Fruit fly (Drosophila melanogaster) whole organism, embryonic: ENCODE results near the gene CG14818.

Experiments
- BEAF-32 ChIP-seq: fragments of 200-800 bp; sonication (Bioruptor generic); optimal IDR thresholded peaks from 3 replicates; lab custom pipeline; 2017; ENCODE audit warnings: missing biosample characterization, missing genetic modification characterization, mild to moderate bottlenecking, moderate library complexity, missing genetic modification reagents
- Bgb ChIP-seq: fragments of 200-800 bp; sonication (Bioruptor generic); IDR thresholded peaks from 2 replicates; pipeline ENCODE4 v1.3.6; 2022; ENCODE audit warnings: missing biosample characterization, missing genetic modification characterization; ENCODE audit not compliant: partially characterized antibody
- CG10267 ChIP-seq: fragments of 200-800 bp; sonication (Bioruptor generic); optimal IDR thresholded peaks from 2 replicates; lab custom pipeline; 2018; ENCODE audit warnings: missing biosample characterization, mild to moderate bottlenecking, missing genetic modification characterization, moderate library complexity
- CG12236 ChIP-seq: fragments of 200-800 bp; sonication (Bioruptor generic); optimal IDR thresholded peaks from 2 replicates; lab custom pipeline; 2016; ENCODE audit warnings: missing biosample characterization, missing genetic modification characterization
- CG1233 ChIP-seq: fragments of 200-800 bp; sonication (Bioruptor generic); optimal IDR thresholded peaks from 4 replicates; lab custom pipeline; 2018; ENCODE audit warnings: missing biosample characterization, mild to moderate bottlenecking, missing genetic modification characterization
- CG13894 ChIP-seq: fragments of 200-800 bp; sonication (Bioruptor generic); optimal IDR thresholded peaks from 3 replicates; lab custom pipeline; 2018; ENCODE audit warnings: missing biosample characterization, mild to moderate bottlenecking, missing genetic modification characterization, moderate library complexity
- CG14667 ChIP-seq: fragments of 200-800 bp; sonication (Bioruptor generic); IDR thresholded peaks from 2 replicates; pipeline ENCODE4 v1.3.6; 2022; ENCODE audit warnings: missing biosample characterization, missing genetic modification characterization
- CG14710 ChIP-seq: fragments of 200-800 bp; sonication (Bioruptor generic); optimal IDR thresholded peaks from 3 replicates; lab custom pipeline; 2019; ENCODE audit warnings: missing biosample characterization, mild to moderate bottlenecking, missing genetic modification characterization, moderate library complexity
- CG15011 ChIP-seq: fragments of 200-800 bp; sonication (Bioruptor generic); optimal IDR thresholded peaks from 3 replicates; lab custom pipeline; 2018; ENCODE audit warnings: missing biosample characterization, mild to moderate bottlenecking, missing genetic modification characterization
- CG15514 ChIP-seq: fragments of 200-800 bp; sonication (Bioruptor generic); optimal IDR thresholded peaks from 3 replicates; lab custom pipeline; 2017; ENCODE audit warnings: missing biosample characterization, missing genetic modification characterization, mild to moderate bottlenecking, moderate library complexity, missing genetic modification reagents
- CG17612 ChIP-seq: fragments of 200-800 bp; sonication (Bioruptor generic); IDR thresholded peaks from 2 replicates; pipeline ENCODE4 v1.3.6; 2022; ENCODE audit warnings: missing biosample characterization, missing genetic modification characterization
- CG17829 ChIP-seq: fragments of 200-800 bp; optimal IDR thresholded peaks from 2 replicates; lab custom pipeline; 2019; ENCODE audit warnings: missing biosample characterization, mild to moderate bottlenecking, missing genetic modification characterization, moderate library complexity
- CG17912 ChIP-seq: fragments of 200-800 bp; sonication (Bioruptor generic); optimal IDR thresholded peaks from 2 replicates; lab custom pipeline; 2018; ENCODE audit warnings: missing biosample characterization, mild to moderate bottlenecking, missing genetic modification characterization
- CG2678 ChIP-seq: fragments of 200-800 bp; sonication (Bioruptor generic); optimal IDR thresholded peaks from 3 replicates; lab custom pipeline; 2019; ENCODE audit warnings: missing biosample characterization, mild to moderate bottlenecking, missing genetic modification characterization, moderate library complexity
- CG34376 ChIP-seq: fragments of 200-800 bp; sonication (Bioruptor generic); optimal IDR thresholded peaks from 2 replicates; lab custom pipeline; 2018; ENCODE audit warnings: missing biosample characterization, mild to moderate bottlenecking, missing genetic modification characterization
- CG4424 ChIP-seq: fragments of 200-800 bp; sonication (Bioruptor generic); optimal IDR thresholded peaks from 3 replicates; lab custom pipeline; 2016; ENCODE audit warnings: missing biosample characterization, missing genetic modification characterization
- CG6791 ChIP-seq: fragments of 200-800 bp; sonication (Bioruptor generic); IDR thresholded peaks from 3 replicates; pipeline ENCODE4 v1.3.6; 2022; ENCODE audit warnings: missing biosample characterization, missing genetic modification characterization; ENCODE audit not compliant: partially characterized antibody
- CG7745 ChIP-seq: fragments of 200-800 bp; sonication (Bioruptor generic); optimal IDR thresholded peaks from 2 replicates; lab custom pipeline; 2018; ENCODE audit warnings: missing biosample characterization, mild to moderate bottlenecking, missing genetic modification characterization, moderate library complexity
- CG7987 ChIP-seq: fragments of 200-800 bp; sonication (Bioruptor generic); optimal IDR thresholded peaks from 2 replicates; lab custom pipeline; 2018; ENCODE audit warnings: missing biosample characterization, mild to moderate bottlenecking, missing genetic modification characterization, moderate library complexity
- CG9215 ChIP-seq: fragments of 200-800 bp; sonication (Bioruptor generic); IDR thresholded peaks from 2 replicates; pipeline ENCODE4 v1.3.6; 2022; ENCODE audit warnings: missing biosample characterization, missing genetic modification characterization
- CG9437 ChIP-seq: fragments of 200-800 bp; sonication (Bioruptor generic); optimal IDR thresholded peaks from 2 replicates; lab custom pipeline; 2018; ENCODE audit warnings: missing biosample characterization, mild to moderate bottlenecking, missing genetic modification characterization
- CHES-1-like ChIP-seq: fragments of 200-800 bp; sonication (Bioruptor generic); optimal IDR thresholded peaks from 2 replicates; lab custom pipeline; 2016; ENCODE audit warnings: missing biosample characterization, missing genetic modification characterization
- Drgx ChIP-seq: fragments of 200-800 bp; sonication (Bioruptor generic); IDR thresholded peaks from 2 replicates; pipeline ENCODE4 v1.3.6; 2022; ENCODE audit warnings: missing biosample characterization, missing genetic modification characterization
- Eip74EF ChIP-seq, 2 experiments: fragments of 200-800 bp in 1 of 2; fragments of >200 bp in 1 of 2; sonication (Bioruptor generic) in 1 of 2; optimal IDR thresholded peaks; 2 replicates each; lab custom pipeline; 2017 to 2019; ENCODE audit warnings: missing biosample characterization in 2 of 2, missing genetic modification characterization in 2 of 2, mild to moderate bottlenecking in 1 of 2, moderate library complexity in 1 of 2
- Fer2 ChIP-seq: fragments of 200-800 bp; sonication (Bioruptor generic); optimal IDR thresholded peaks from 2 replicates; lab custom pipeline; 2018; ENCODE audit warnings: missing biosample characterization, mild to moderate bottlenecking, missing genetic modification characterization, moderate library complexity
- Fer3 ChIP-seq: fragments of 200-800 bp; sonication (Bioruptor generic); optimal IDR thresholded peaks from 2 replicates; lab custom pipeline; 2018; ENCODE audit warnings: missing biosample characterization, mild to moderate bottlenecking, missing genetic modification characterization, moderate library complexity
- Lim3 ChIP-seq: fragments of 200-800 bp; sonication (Bioruptor generic); IDR thresholded peaks from 2 replicates; pipeline ENCODE4 v1.3.6; 2022; ENCODE audit warnings: missing biosample characterization, missing genetic modification characterization
- Rfx ChIP-seq: fragments of 200-800 bp; sonication (Bioruptor generic); IDR thresholded peaks from 2 replicates; pipeline ENCODE4 v1.3.6; 2022; ENCODE audit warnings: missing biosample characterization, missing genetic modification characterization
- Ssrp ChIP-seq: fragments of 200-800 bp; sonication (Bioruptor generic); optimal IDR thresholded peaks from 2 replicates; lab custom pipeline; 2018; ENCODE audit warnings: missing biosample characterization, mild to moderate bottlenecking, missing genetic modification characterization, moderate library complexity
- Trl ChIP-seq, 3 experiments: fragments of >200 bp in 2 of 3; fragments of 200-800 bp in 1 of 3; sonication (Bioruptor generic) in 1 of 3; optimal IDR thresholded peaks; 2 replicates in 1 of 3; 3 replicates in 2 of 3; lab custom pipeline; 2016 to 2017; ENCODE audit warnings: missing biosample characterization in 1 of 3, missing genetic modification characterization in 1 of 3
- ap ChIP-seq: fragments of 200-800 bp; sonication (Bioruptor generic); IDR thresholded peaks from 2 replicates; pipeline ENCODE4 v1.3.6; 2022; ENCODE audit warnings: missing biosample characterization, missing genetic modification characterization
- br ChIP-seq: fragments of >200 bp; optimal IDR thresholded peaks from 2 replicates; lab custom pipeline; 2017
- corto ChIP-seq: fragments of 200-800 bp; sonication (Bioruptor generic); optimal IDR thresholded peaks from 2 replicates; lab custom pipeline; 2016; ENCODE audit warnings: missing biosample characterization, mild to moderate bottlenecking, missing genetic modification characterization, moderate library complexity
- croc ChIP-seq: fragments of 200-800 bp; sonication (Bioruptor generic); conservative IDR thresholded peaks from 3 replicates; pipeline ENCODE4 v1.3.6; 2022; ENCODE audit warnings: missing biosample characterization, missing genetic modification characterization
- dimm ChIP-seq: fragments of 200-800 bp; sonication (Bioruptor generic); IDR thresholded peaks from 2 replicates; pipeline ENCODE4 v1.3.6; 2022; ENCODE audit warnings: missing biosample characterization, missing genetic modification characterization
- hkb ChIP-seq, 2 experiments: fragments of 200-800 bp in 1 of 2; fragments of >200 bp in 1 of 2; sonication (Bioruptor generic) in 1 of 2; IDR thresholded peaks in 1 of 2; optimal IDR thresholded peaks in 1 of 2; 2 replicates each; pipeline versions ENCODE4 v1.3.6 to Lab custom; 2017 to 2022; ENCODE audit warnings: missing biosample characterization in 1 of 2, missing genetic modification characterization in 1 of 2
- ind ChIP-seq: fragments of 200-800 bp; sonication (Bioruptor generic); optimal IDR thresholded peaks from 3 replicates; lab custom pipeline; 2016; ENCODE audit warnings: missing biosample characterization, missing genetic modification characterization
- insv ChIP-seq, 2 experiments: fragments of 200-800 bp; sonication (Bioruptor generic); optimal IDR thresholded peaks; 3 replicates each; lab custom pipeline; 2016 to 2018; ENCODE audit warnings: missing biosample characterization in 2 of 2, missing genetic modification characterization in 2 of 2
- maf-S ChIP-seq: fragments of 200-800 bp; sonication (Bioruptor generic); optimal IDR thresholded peaks from 2 replicates; lab custom pipeline; 2016; ENCODE audit warnings: missing biosample characterization, missing genetic modification characterization
- mam ChIP-seq: fragments of 200-800 bp; sonication (Bioruptor generic); optimal IDR thresholded peaks from 3 replicates; lab custom pipeline; 2016; ENCODE audit warnings: missing biosample characterization, missing genetic modification characterization
- pb ChIP-seq: fragments of 200-800 bp; sonication (Bioruptor generic); optimal IDR thresholded peaks from 3 replicates; lab custom pipeline; 2016; ENCODE audit warnings: missing biosample characterization, missing genetic modification characterization
- pnt ChIP-seq: fragments of 200-800 bp; sonication (Bioruptor generic); optimal IDR thresholded peaks from 3 replicates; lab custom pipeline; 2016; ENCODE audit warnings: missing biosample characterization, missing genetic modification characterization
- repo ChIP-seq: fragments of 200-800 bp; sonication (Bioruptor generic); optimal IDR thresholded peaks from 2 replicates; lab custom pipeline; 2016; ENCODE audit warnings: missing biosample characterization, missing genetic modification characterization
- tap ChIP-seq: fragments of 200-800 bp; optimal IDR thresholded peaks from 3 replicates; lab custom pipeline; 2019; ENCODE audit warnings: missing biosample characterization, mild to moderate bottlenecking, missing genetic modification characterization, moderate library complexity
- toy ChIP-seq: fragments of 200-800 bp; sonication (Bioruptor generic); IDR thresholded peaks from 2 replicates; pipeline ENCODE4 v1.3.6; 2022; ENCODE audit warnings: missing biosample characterization, missing genetic modification characterization
- tx ChIP-seq: fragments of 200-800 bp; sonication (Bioruptor generic); optimal IDR thresholded peaks from 2 replicates; lab custom pipeline; 2016; ENCODE audit warnings: missing biosample characterization, missing genetic modification characterization
- unpg ChIP-seq: fragments of 200-800 bp; sonication (Bioruptor generic); optimal IDR thresholded peaks from 3 replicates; lab custom pipeline; 2018; ENCODE audit warnings: missing biosample characterization, mild to moderate bottlenecking, missing genetic modification characterization, moderate library complexity
- vvl ChIP-seq: fragments of 200-800 bp; sonication (Bioruptor generic); IDR thresholded peaks from 2 replicates; pipeline ENCODE4 v1.3.6; 2022; ENCODE audit warnings: missing biosample characterization, missing genetic modification characterization
- wor ChIP-seq: fragments of 200-800 bp; sonication (Bioruptor generic); IDR thresholded peaks from 2 replicates; pipeline ENCODE4 v1.3.6; 2022; ENCODE audit warnings: missing biosample characterization, missing genetic modification characterization
- zen ChIP-seq: fragments of 200-800 bp; sonication (Bioruptor generic); optimal IDR thresholded peaks from 3 replicates; lab custom pipeline; 2018; ENCODE audit warnings: missing biosample characterization, mild to moderate bottlenecking, missing genetic modification characterization, moderate library complexity

Gene CG14818

DNA sequence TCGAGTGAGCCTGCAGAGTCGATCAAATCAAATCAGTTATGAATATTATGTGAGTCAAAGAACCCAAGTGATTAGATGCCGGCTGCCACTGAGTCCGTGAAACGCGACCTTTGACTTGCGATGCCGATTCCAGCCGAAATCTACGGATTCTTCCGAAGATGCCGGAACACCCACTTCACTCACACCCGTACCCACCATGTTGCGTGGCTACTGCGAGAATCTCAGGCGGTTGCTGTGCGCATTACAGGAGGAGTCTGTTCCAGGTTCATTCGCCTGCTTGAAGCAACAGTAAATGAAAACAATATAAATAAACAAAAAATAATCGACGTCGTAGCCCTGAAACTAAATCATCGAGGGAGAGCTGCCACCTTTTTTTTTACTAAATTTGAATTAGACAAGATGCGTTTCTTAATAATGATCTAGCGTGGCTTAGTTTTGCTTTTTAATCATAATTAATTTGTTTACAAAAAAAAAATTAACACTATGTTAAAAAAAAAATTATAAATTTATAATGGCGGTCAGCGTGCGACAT lies 22.1 kb upstream of the CG14818 start, which contains the start of gene Ldaf1 (continued):
- TF ChIP-seq corto (GFP tag; lab: Kevin White, UChicago), result no peak
- no peak for TF ChIP-seq Fer3
- TF ChIP-seq wor (GFP tag; lab: Robert Waterston, UW), result no peak
- no peak for TF ChIP-seq CG12236 (GFP tag; lab: Kevin White, UChicago)
- no peak for TF ChIP-seq CG17612 (GFP tag; lab: Robert Waterston, UW)
- no peak for TF ChIP-seq br (lab: Kevin White, UChicago)
- TF ChIP-seq tx (GFP tag; lab: Kevin White, UChicago), result no peak
- no peak for TF ChIP-seq CG1233 (GFP tag; lab: Kevin White, UChicago)
- no peak for TF ChIP-seq tap (tag; lab: Kevin White, UChicago)
- no peak for TF ChIP-seq CG9215 (GFP tag; lab: Robert Waterston, UW)
- TF ChIP-seq BEAF-32 (GFP tag; lab: Kevin White, UChicago), result peak; percentile 22
- TF ChIP-seq Drgx (GFP tag; lab: Robert Waterston, UW), result no peak
- no peak for TF ChIP-seq Rfx (GFP tag; lab: Robert Waterston, UW)
- no peak for TF ChIP-seq CG7987
- TF ChIP-seq CHES-1-like (GFP tag; lab: Kevin White, UChicago), result no peak
- no peak for TF ChIP-seq CG9437 (GFP tag; lab: Kevin White, UChicago)
- no peak for TF ChIP-seq vvl (GFP tag; lab: Robert Waterston, UW)
- no peak for TF ChIP-seq repo
- TF ChIP-seq toy (GFP tag; lab: Robert Waterston, UW), result no peak
- no peak for TF ChIP-seq pb (GFP tag; lab: Kevin White, UChicago)
- peak; percentile 6 for TF ChIP-seq zen (tag; lab: Kevin White, UChicago)
- TF ChIP-seq CG10267 (tag; lab: Kevin White, UChicago), result no peak
- TF ChIP-seq unpg (GFP tag; lab: Kevin White, UChicago), result no peak
- no peak for TF ChIP-seq hkb (optimal IDR thresholded peaks at IDR 0.05; lab: Kevin White, UChicago)
- TF ChIP-seq hkb (GFP tag; IDR thresholded peaks at IDR 0.05; lab: Robert Waterston, UW), result no peak
- no peak for TF ChIP-seq dimm (GFP tag; lab: Robert Waterston, UW)
- TF ChIP-seq maf-S (GFP tag; lab: Kevin White, UChicago), result no peak
- TF ChIP-seq CG15011 (GFP tag; lab: Kevin White, UChicago), result no peak
- TF ChIP-seq CG2678 (tag; lab: Kevin White, UChicago), result peak; percentile 11
- TF ChIP-seq mam (GFP tag; lab: Kevin White, UChicago), result no peak
- TF ChIP-seq ind, result no peak
- TF ChIP-seq Fer2, result no peak
- no peak for TF ChIP-seq Lim3
- TF ChIP-seq Bgb (GFP tag; lab: Robert Waterston, UW), result no peak
- no peak for TF ChIP-seq Ssrp (tag; lab: Kevin White, UChicago)
- TF ChIP-seq insv (GFP tag; optimal IDR thresholded peaks at IDR 0.05; lab: Kevin White, UChicago), result no peak
- no peak for TF ChIP-seq ap (GFP tag; lab: Robert Waterston, UW)
- no peak for TF ChIP-seq CG7745 (tag; lab: Kevin White, UChicago)
- peak; percentile 2 for TF ChIP-seq CG34376
- no peak for TF ChIP-seq CG13894 (tag; lab: Kevin White, UChicago)
- no peak for TF ChIP-seq CG4424
- no peak for TF ChIP-seq pnt (GFP tag; lab: Kevin White, UChicago)
- no peak for TF ChIP-seq croc (GFP tag; lab: Robert Waterston, UW)
- no peak for TF ChIP-seq CG17829 (tag; lab: Kevin White, UChicago)
- TF ChIP-seq CG15514, result peak; percentile 69
- TF ChIP-seq CG17912 (GFP tag; lab: Kevin White, UChicago), result no peak
- TF ChIP-seq Eip74EF (GFP tag; optimal IDR thresholded peaks at IDR 0.05; lab: Kevin White, UChicago), result no peak
- no peak for TF ChIP-seq Trl (optimal IDR thresholded peaks at IDR 0.05; lab: Kevin White, UChicago)
- TF ChIP-seq Trl (GFP tag; optimal IDR thresholded peaks at IDR 0.05; lab: Kevin White, UChicago), result no peak
- TF ChIP-seq CG6791 (GFP tag; lab: Robert Waterston, UW), result no peak
- TF ChIP-seq CG14667 (GFP tag; lab: Robert Waterston, UW), result no peak
- peak; percentile 22 for TF ChIP-seq CG14710 (tag; lab: Kevin White, UChicago)
